Fruit fly (Drosophila melanogaster) Kc167 (cell line): ENCODE measurements around the gene Sh.

ENCODE experiments used
- Myc ChIP-seq: fragments of >200 bp; optimal IDR thresholded peaks from 2 replicates; lab custom pipeline; 2017; ENCODE audit warnings: missing external identifiers
- ttk ChIP-seq: sonication (Bioruptor generic); optimal IDR thresholded peaks from 2 replicates; lab custom pipeline; 2017; ENCODE audit warnings: missing external identifiers

DNA sequence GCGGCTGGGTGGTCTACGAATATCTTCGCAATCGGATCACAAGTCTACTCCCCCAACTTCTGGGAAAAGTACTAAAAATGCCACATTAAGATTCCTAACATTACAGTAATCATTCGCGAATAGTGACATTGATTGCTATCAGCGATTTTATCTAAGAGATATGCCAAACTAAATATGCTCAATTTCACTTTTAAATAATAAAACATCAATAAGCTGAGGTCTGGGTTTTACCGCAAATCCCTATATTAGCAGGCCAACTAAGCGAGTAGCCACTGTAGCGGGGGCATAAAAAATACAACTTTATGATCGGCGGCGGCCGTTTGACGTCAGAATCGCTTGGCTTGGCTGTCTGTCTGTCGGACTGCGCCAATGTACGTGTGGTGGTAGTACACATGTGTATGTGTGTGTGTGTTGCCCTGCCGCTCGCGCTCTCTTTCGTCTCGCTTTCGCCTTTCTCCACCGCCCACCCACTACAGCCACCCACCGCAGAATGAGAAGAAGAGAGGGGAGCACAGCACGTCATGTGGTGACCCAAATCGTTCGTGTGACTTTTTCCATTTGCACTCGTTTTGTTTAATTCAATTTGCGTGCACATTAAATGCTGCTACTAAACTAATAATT, 182.7 kb downstream of the Sh start:
- TF ChIP-seq Myc (lab: Kevin White, UChicago), result no peak
- no peak for TF ChIP-seq ttk (lab: Kevin White, UChicago)
